Worm (Caenorhabditis elegans) whole organism, L4 larva: ENCODE results near the gene unc-33.

Source experiments
- D1046.2 ChIP-seq: fragments of 200-800 bp; sonication (Bioruptor generic); IDR thresholded peaks from 2 replicates; pipeline ENCODE4 v1.3.6; 2022; ENCODE audit warnings: missing genetic modification characterization, missing compliant biosample characterization
- F26F4.8 ChIP-seq: fragments of 200-800 bp; sonication (Bioruptor generic); conservative IDR thresholded peaks from 2 replicates; pipeline ENCODE4 v1.3.6; 2022; ENCODE audit warnings: missing genetic modification characterization, missing compliant biosample characterization
- F37D6.2 ChIP-seq: sonication (generic microtip); optimal IDR thresholded peaks from 2 replicates; lab custom pipeline; 2016; ENCODE audit warnings: mild to moderate bottlenecking, missing genetic modification characterization, missing compliant biosample characterization
- F44E2.7 ChIP-seq: fragments of 200-800 bp; sonication (Bioruptor generic); IDR thresholded peaks from 2 replicates; pipeline ENCODE4 v2.1.2; 2022; ENCODE audit warnings: missing genetic modification characterization, missing compliant biosample characterization
- Y48G9A.11 ChIP-seq: fragments of 200-800 bp; sonication (Bioruptor generic); IDR thresholded peaks from 2 replicates; pipeline ENCODE4 v1.3.6; 2022; ENCODE audit warnings: missing genetic modification reagents, missing genetic modification characterization, missing compliant biosample characterization
- aha-1 ChIP-seq: fragments of 150-350 bp; peaks from one replicate; lab custom pipeline; 2014; ENCODE audit warnings: missing biosample characterization, missing genetic modification characterization
- ceh-20 ChIP-seq: fragments of 200-800 bp; sonication (Bioruptor generic); IDR thresholded peaks from 2 replicates; pipeline ENCODE4 v1.3.6; 2022; ENCODE audit warnings: missing genetic modification reagents, missing genetic modification characterization, missing compliant biosample characterization
- ceh-32 ChIP-seq: sonication (generic microtip); optimal IDR thresholded peaks from 2 replicates; lab custom pipeline; 2016; ENCODE audit warnings: mild to moderate bottlenecking, missing genetic modification characterization, missing compliant biosample characterization; ENCODE audit not compliant: poor library complexity
- ceh-44 ChIP-seq: fragments of 200-800 bp; sonication (Bioruptor generic); IDR thresholded peaks from 2 replicates; pipeline ENCODE4 v1.3.6; 2022; ENCODE audit warnings: missing genetic modification reagents, missing genetic modification characterization, missing compliant biosample characterization
- ceh-62 ChIP-seq: sonication (generic microtip); optimal IDR thresholded peaks from 2 replicates; lab custom pipeline; 2017; ENCODE audit warnings: missing biosample characterization, missing genetic modification characterization
- ctbp-1 ChIP-seq: fragments of 200-800 bp; sonication (Bioruptor generic); IDR thresholded peaks from 2 replicates; pipeline ENCODE4 v1.3.6; 2022; ENCODE audit warnings: missing genetic modification reagents, missing genetic modification characterization, missing compliant biosample characterization
- dmd-6 ChIP-seq: fragments of 200-800 bp; sonication (Bioruptor generic); IDR thresholded peaks from 2 replicates; pipeline ENCODE4 v1.3.6; 2022; ENCODE audit warnings: missing genetic modification reagents, missing genetic modification characterization, missing compliant biosample characterization
- dmd-9 ChIP-seq: fragments of 200-800 bp; sonication (Bioruptor generic); IDR thresholded peaks from 2 replicates; pipeline ENCODE4 v1.3.6; 2022; ENCODE audit warnings: missing genetic modification reagents, missing genetic modification characterization, missing compliant biosample characterization
- egl-27 ChIP-seq: sonication (generic microtip); optimal IDR thresholded peaks from 3 replicates; lab custom pipeline; 2017; ENCODE audit warnings: missing biosample characterization, missing genetic modification reagents, missing genetic modification characterization
- fos-1 ChIP-seq: fragments of 150-350 bp; optimal IDR thresholded peaks from 2 replicates; lab custom pipeline; 2014; ENCODE audit warnings: missing biosample characterization, missing genetic modification characterization
- hlh-30 ChIP-seq: sonication (generic microtip); optimal IDR thresholded peaks from 2 replicates; lab custom pipeline; 2017; ENCODE audit warnings: antibody characterized with exemption, mild to moderate bottlenecking, missing genetic modification characterization, missing compliant biosample characterization; ENCODE audit not compliant: insufficient read depth
- hmg-1.1 ChIP-seq: fragments of 200-800 bp; sonication (Bioruptor generic); IDR thresholded peaks from 2 replicates; pipeline ENCODE4 v1.3.6; 2022; ENCODE audit warnings: missing genetic modification reagents, missing genetic modification characterization, missing compliant biosample characterization
- lin-13 ChIP-seq: fragments of 150-350 bp; optimal IDR thresholded peaks from 2 replicates; lab custom pipeline; 2014; ENCODE audit warnings: missing biosample characterization, missing genetic modification reagents, missing genetic modification characterization
- lin-15B ChIP-seq: fragments of 150-350 bp; sonication (generic microtip); optimal IDR thresholded peaks from 3 replicates; lab custom pipeline; 2014; ENCODE audit warnings: missing biosample characterization, missing genetic modification characterization
- lin-38 ChIP-seq: fragments of 200-800 bp; sonication (Bioruptor generic); IDR thresholded peaks from 2 replicates; pipeline ENCODE4 v1.3.6; 2022; ENCODE audit warnings: missing genetic modification reagents, missing genetic modification characterization, missing compliant biosample characterization
- lin-39 ChIP-seq: fragments of 150-350 bp; optimal IDR thresholded peaks from 2 replicates; lab custom pipeline; 2014; ENCODE audit warnings: missing biosample characterization, missing genetic modification reagents, missing genetic modification characterization
- lir-3 ChIP-seq: sonication (generic microtip); optimal IDR thresholded peaks from 2 replicates; lab custom pipeline; 2016; ENCODE audit warnings: mild to moderate bottlenecking, missing genetic modification characterization, missing compliant biosample characterization
- nhr-10 ChIP-seq: fragments of 150-350 bp; optimal IDR thresholded peaks from 2 replicates; lab custom pipeline; 2014; ENCODE audit warnings: missing biosample characterization, missing genetic modification characterization
- nhr-237 ChIP-seq: sonication (generic microtip); optimal IDR thresholded peaks from 2 replicates; lab custom pipeline; 2017; ENCODE audit warnings: missing biosample characterization, missing genetic modification characterization
- nhr-42 ChIP-seq: fragments of 200-800 bp; sonication (Bioruptor generic); IDR thresholded peaks from 2 replicates; pipeline ENCODE4 v1.3.6; 2022; ENCODE audit warnings: missing genetic modification characterization, missing compliant biosample characterization
- nhr-76 ChIP-seq: fragments of 150-350 bp; optimal IDR thresholded peaks from 2 replicates; lab custom pipeline; 2014; ENCODE audit warnings: missing biosample characterization, missing genetic modification characterization
- saeg-2 ChIP-seq: fragments of 200-800 bp; sonication (Bioruptor generic); IDR thresholded peaks from 2 replicates; pipeline ENCODE4 v1.3.6; 2022; ENCODE audit warnings: missing genetic modification reagents, missing genetic modification characterization, missing compliant biosample characterization
- skn-1 ChIP-seq: fragments of 150-350 bp; optimal IDR thresholded peaks from 2 replicates; lab custom pipeline; 2014; ENCODE audit warnings: missing biosample characterization, missing genetic modification characterization
- spr-3 ChIP-seq: fragments of 200-800 bp; sonication (Bioruptor generic); optimal IDR thresholded peaks from 2 replicates; lab custom pipeline; 2018; ENCODE audit warnings: mild to moderate bottlenecking, missing genetic modification characterization, missing compliant biosample characterization
- tag-97 ChIP-seq: fragments of 200-800 bp; sonication (Bioruptor generic); IDR thresholded peaks from 2 replicates; pipeline ENCODE4 v1.3.6; 2022; ENCODE audit warnings: missing genetic modification characterization, missing compliant biosample characterization
- unc-130 ChIP-seq: sonication (generic microtip); optimal IDR thresholded peaks from 2 replicates; lab custom pipeline; 2016; ENCODE audit warnings: missing genetic modification reagents, missing genetic modification characterization, missing compliant biosample characterization
- unc-62 ChIP-seq, 3 experiments: fragments of 150-350 bp in 1 of 3; sonication (generic microtip); optimal IDR thresholded peaks in 2 of 3; peaks in 1 of 3; 1 replicate in 1 of 3; 2 replicates in 2 of 3; lab custom pipeline; 2014 to 2017; ENCODE audit warnings: missing biosample characterization in 3 of 3, missing genetic modification characterization in 3 of 3, missing genetic modification reagents in 3 of 3, missing genotype in 1 of 3
- vab-7 ChIP-seq: fragments of 200-800 bp; sonication (Bioruptor generic); IDR thresholded peaks from 2 replicates; pipeline ENCODE4 v1.3.6; 2022; ENCODE audit warnings: missing genetic modification reagents, missing genetic modification characterization, missing compliant biosample characterization
- zag-1 ChIP-seq: fragments of 150-350 bp; optimal IDR thresholded peaks from 2 replicates; lab custom pipeline; 2014; ENCODE audit warnings: missing biosample characterization, missing genetic modification characterization

unc-33 gene

DNA sequence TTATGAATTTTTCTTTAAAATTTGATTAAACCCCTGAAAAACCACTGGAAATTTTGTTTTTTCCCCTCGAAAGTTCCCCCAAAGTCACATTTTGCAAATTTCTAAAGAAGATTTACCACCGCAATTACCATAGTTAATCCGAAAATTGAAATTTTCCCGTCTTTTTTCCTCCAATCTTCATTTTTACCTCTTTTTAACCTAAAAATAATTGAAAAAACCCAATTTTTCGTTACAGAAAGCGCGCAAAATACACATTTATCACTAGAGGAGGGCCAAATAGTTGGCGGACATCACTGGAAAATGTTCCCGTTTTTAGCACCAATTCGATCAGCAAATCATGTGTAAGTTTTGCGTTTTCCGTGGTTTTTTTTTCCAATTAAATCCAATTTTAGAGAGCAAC lies at the start of gene unc-33:
Gene unc-33, plus strand, starts transcription at position 301 of the 400 bp plus-strand sequence.
- TF ChIP-seq nhr-10 (no peak), unc-62 (GFP tag; optimal IDR thresholded peaks at IDR 0.05 in 1 of 2; lab: Kevin White, UChicago) (peak in 1 of 2 experiments; percentile 11), unc-62 (tag; optimal IDR thresholded peaks at IDR 0.05; lab: Kevin White, UChicago) (no peak)
- TF ChIP-seq, all 104 proteins: peak for 1

DNA sequence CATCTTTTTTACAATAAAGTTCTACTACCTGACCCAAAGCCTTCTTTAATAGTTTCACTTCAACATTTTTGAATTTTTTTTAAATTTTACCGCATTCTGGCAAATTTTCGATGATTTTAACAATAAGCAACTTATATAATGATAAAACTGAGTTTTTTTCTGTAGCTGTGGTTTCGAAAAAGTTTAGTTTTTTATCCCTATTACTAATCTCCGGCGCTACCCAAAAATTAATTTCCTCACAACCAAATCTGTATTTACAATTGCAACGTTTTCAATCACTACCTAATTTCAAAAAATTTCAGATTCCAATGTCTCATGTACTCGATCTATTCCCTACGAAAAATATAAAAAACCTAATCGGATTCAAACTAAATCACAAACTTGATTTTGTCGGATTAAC lies 49.6 kb upstream of the unc-33 start, which contains the start of gene F58E2.3:
Gene F58E2.3, plus strand, starts transcription at position 301 of the 400 bp plus-strand sequence.
- TF ChIP-seq hmg-1.1: no peak
- TF ChIP-seq dmd-9 (GFP tag; lab: Robert Waterston, UW): no peak
- TF ChIP-seq fos-1 (tag; lab: Kevin White, UChicago): no peak
- TF ChIP-seq saeg-2 (GFP tag; lab: Robert Waterston, UW): no peak
- TF ChIP-seq ctbp-1 (GFP tag; lab: Robert Waterston, UW): no peak
- no peak for TF ChIP-seq ceh-20
- no peak for TF ChIP-seq lin-13 (GFP tag; lab: Kevin White, UChicago)
- TF ChIP-seq vab-7 (GFP tag; lab: Robert Waterston, UW): no peak
- TF ChIP-seq tag-97 (GFP tag; lab: Robert Waterston, UW): no peak
- no peak for TF ChIP-seq hlh-30
- TF ChIP-seq nhr-42 (GFP tag; lab: Robert Waterston, UW): no peak
- TF ChIP-seq lin-15B: no peak
- no peak for TF ChIP-seq nhr-76 (tag; lab: Kevin White, UChicago)
- TF ChIP-seq aha-1 (tag; lab: Kevin White, UChicago): no peak
- no peak for TF ChIP-seq lir-3 (tag; lab: Kevin White, UChicago)
- no peak for TF ChIP-seq unc-130 (GFP tag; lab: Kevin White, UChicago)
- no peak for TF ChIP-seq nhr-237
- TF ChIP-seq, all 104 proteins: peak for 0

DNA sequence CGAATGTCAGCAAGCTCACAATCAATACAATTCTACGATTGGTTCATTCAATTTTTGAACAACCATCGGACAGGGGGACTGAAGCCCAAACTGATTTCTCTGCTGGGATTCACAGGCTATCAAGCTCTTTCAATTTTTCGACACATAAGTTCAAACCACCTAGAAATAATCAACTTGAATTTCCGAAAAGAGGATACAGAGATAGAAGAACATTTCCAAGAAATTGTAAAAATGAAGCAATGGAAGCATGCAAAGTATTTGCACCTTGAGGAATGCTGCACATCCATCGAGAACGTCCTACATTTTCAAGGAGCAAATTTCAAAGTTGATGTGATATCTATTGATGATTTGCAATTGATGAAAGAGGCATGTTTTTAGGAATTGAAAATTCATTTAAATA lies 48.9 kb upstream of the unc-33 start:
- no peak for TF ChIP-seq F37D6.2 (tag; lab: Kevin White, UChicago)
- no peak for TF ChIP-seq lin-39 (tag; lab: Kevin White, UChicago)
- TF ChIP-seq lin-13 (GFP tag; lab: Kevin White, UChicago): no peak
- TF ChIP-seq skn-1 (tag; lab: Kevin White, UChicago): no peak
- peak in 1 of 2 experiments; percentile 91 for TF ChIP-seq unc-62 (GFP tag; optimal IDR thresholded peaks at IDR 0.05 in 1 of 2; lab: Kevin White, UChicago)
- TF ChIP-seq unc-62 (tag; optimal IDR thresholded peaks at IDR 0.05; lab: Kevin White, UChicago): no peak
- TF ChIP-seq, all 104 proteins: peak for 1

DNA sequence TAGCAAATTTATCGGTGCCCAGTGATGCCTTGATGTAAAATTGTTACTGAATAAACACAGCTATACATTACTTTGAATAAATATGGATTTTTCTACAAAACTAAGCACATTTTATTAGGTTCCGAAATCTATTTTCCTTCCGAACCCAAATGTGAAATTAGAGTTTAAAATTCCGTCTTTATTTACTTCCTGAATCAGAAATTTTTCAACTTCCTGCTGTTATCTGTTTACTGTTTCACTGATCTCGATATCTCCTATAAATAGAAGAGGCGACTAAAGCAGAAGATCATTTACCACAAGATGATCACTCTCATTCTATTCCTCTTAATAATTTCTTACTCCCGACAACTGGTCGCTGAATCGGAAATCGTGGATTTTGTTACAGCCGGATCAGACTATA lies 46.9 kb upstream of the unc-33 start, which contains the start of gene F58E2.2:
Gene F58E2.2, plus strand, starts transcription at position 301 of the 400 bp plus-strand sequence.
- TF ChIP-seq ceh-44 (GFP tag; lab: Robert Waterston, UW) (no peak), F26F4.8 (GFP tag; lab: Robert Waterston, UW) (no peak), F44E2.7 (GFP tag; lab: Robert Waterston, UW) (no peak)

DNA sequence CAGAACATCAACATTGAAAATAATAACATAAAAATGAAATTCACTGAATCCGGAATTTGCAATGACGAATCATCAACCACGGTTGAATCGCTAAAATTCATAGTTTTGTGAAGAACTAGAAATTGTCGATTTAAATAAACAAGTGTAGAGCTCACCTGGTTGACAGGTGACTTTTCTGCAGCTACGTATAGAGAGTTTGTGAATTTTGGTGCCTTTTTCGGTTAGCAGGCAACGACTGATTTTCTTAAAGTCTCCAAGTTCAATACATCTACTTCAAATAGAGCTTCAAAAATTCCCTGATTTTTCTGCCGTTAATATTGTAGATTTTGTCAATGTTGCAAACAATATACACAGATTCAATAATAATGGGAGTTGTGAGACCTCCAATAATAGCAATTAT lies 39.6 kb upstream of the unc-33 start, which contains the start of gene srz-69:
Gene srz-69, minus strand, starts transcription at position 101 of the 400 bp plus-strand sequence.
- TF ChIP-seq F26F4.8 (GFP tag; lab: Robert Waterston, UW) (no peak), lin-38 (GFP tag; lab: Robert Waterston, UW) (no peak), ceh-62 (tag; lab: Kevin White, UChicago) (no peak), D1046.2 (GFP tag; lab: Robert Waterston, UW) (no peak), egl-27 (tag; lab: Kevin White, UChicago) (no peak), Y48G9A.11 (GFP tag; lab: Robert Waterston, UW) (no peak), spr-3 (no peak), saeg-2 (GFP tag; lab: Robert Waterston, UW) (no peak), ceh-32 (tag; lab: Kevin White, UChicago) (no peak), zag-1 (no peak), dmd-6 (GFP tag; lab: Robert Waterston, UW) (no peak)
